Worm (Caenorhabditis elegans) whole organism, late embryonic: ENCODE measurements around the gene rpc-2.

ENCODE experiments used
- C38D4.7 ChIP-seq: fragments of 200-800 bp; sonication (Bioruptor generic); optimal IDR thresholded peaks from 2 replicates; lab custom pipeline; 2018; ENCODE audit warnings: mild to moderate bottlenecking, missing genetic modification characterization, moderate library complexity, missing compliant biosample characterization
- F13H6.1 ChIP-seq: sonication (generic microtip); optimal IDR thresholded peaks from 2 replicates; lab custom pipeline; 2016; ENCODE audit warnings: missing genetic modification characterization, missing compliant biosample characterization
- K09A11.1 ChIP-seq: sonication (generic microtip); optimal IDR thresholded peaks from 2 replicates; lab custom pipeline; 2017; ENCODE audit warnings: antibody characterized with exemption, mild to moderate bottlenecking, missing genetic modification characterization, missing compliant biosample characterization; ENCODE audit not compliant: insufficient read depth
- T23F11.4 ChIP-seq: fragments of 200-800 bp; sonication (Bioruptor generic); optimal IDR thresholded peaks from 2 replicates; lab custom pipeline; 2018; ENCODE audit warnings: mild to moderate bottlenecking, missing genetic modification characterization, missing compliant biosample characterization
- ama-1 ChIP-seq: fragments of 150-350 bp; optimal IDR thresholded peaks from 2 replicates; lab custom pipeline; 2014
- ceh-14 ChIP-seq: sonication (generic microtip); optimal IDR thresholded peaks from 2 replicates; lab custom pipeline; 2016; ENCODE audit warnings: missing genotype, missing genetic modification characterization, missing compliant biosample characterization
- ceh-18 ChIP-seq: sonication (generic microtip); optimal IDR thresholded peaks from 2 replicates; lab custom pipeline; 2016; ENCODE audit warnings: missing genetic modification characterization, missing compliant biosample characterization
- ceh-2 ChIP-seq: sonication (generic microtip); optimal IDR thresholded peaks from 2 replicates; lab custom pipeline; 2016; ENCODE audit warnings: missing genotype, missing genetic modification characterization, missing compliant biosample characterization
- ceh-22 ChIP-seq: sonication (generic microtip); optimal IDR thresholded peaks from 2 replicates; lab custom pipeline; 2017; ENCODE audit warnings: missing biosample characterization, missing genetic modification characterization
- ceh-24 ChIP-seq: sonication (generic microtip); optimal IDR thresholded peaks from 2 replicates; lab custom pipeline; 2016; ENCODE audit warnings: mild to moderate bottlenecking, missing genetic modification characterization, missing compliant biosample characterization
- ceh-30 ChIP-seq: fragments of 150-350 bp; optimal IDR thresholded peaks from 2 replicates; lab custom pipeline; 2014; ENCODE audit warnings: missing biosample characterization, missing genetic modification characterization
- ceh-31 ChIP-seq: sonication (generic microtip); optimal IDR thresholded peaks from 2 replicates; lab custom pipeline; 2016; ENCODE audit warnings: missing genetic modification characterization, missing compliant biosample characterization
- ceh-45 ChIP-seq: fragments of 200-800 bp; sonication (Bioruptor generic); IDR thresholded peaks from 2 replicates; pipeline ENCODE4 v1.3.6; 2022; ENCODE audit warnings: missing genetic modification reagents, missing genetic modification characterization, missing compliant biosample characterization
- ceh-9 ChIP-seq: sonication (generic microtip); optimal IDR thresholded peaks from 2 replicates; lab custom pipeline; 2016; ENCODE audit warnings: mild to moderate bottlenecking, missing genetic modification characterization, inconsistent platforms, missing compliant biosample characterization
- che-1 ChIP-seq: sonication (generic microtip); optimal IDR thresholded peaks from 2 replicates; lab custom pipeline; 2016; ENCODE audit warnings: mild to moderate bottlenecking, missing genetic modification characterization, missing compliant biosample characterization
- dmd-4 ChIP-seq: sonication (generic microtip); optimal IDR thresholded peaks from 2 replicates; lab custom pipeline; 2016; ENCODE audit warnings: borderline replicate concordance, missing genetic modification characterization, missing compliant biosample characterization
- elt-2 ChIP-seq: sonication (generic microtip); optimal IDR thresholded peaks from 2 replicates; lab custom pipeline; 2016; ENCODE audit warnings: missing genetic modification reagents, missing genetic modification characterization, missing compliant biosample characterization
- elt-4 ChIP-seq: sonication (generic microtip); optimal IDR thresholded peaks from 2 replicates; lab custom pipeline; 2016; ENCODE audit warnings: missing genetic modification characterization, missing compliant biosample characterization
- eyg-1 ChIP-seq: sonication (generic microtip); optimal IDR thresholded peaks from 2 replicates; lab custom pipeline; 2016; ENCODE audit warnings: missing genotype, missing genetic modification characterization, missing compliant biosample characterization
- fax-1 ChIP-seq: sonication (generic microtip); optimal IDR thresholded peaks from 2 replicates; lab custom pipeline; 2016; ENCODE audit warnings: missing genotype, missing genetic modification characterization, missing compliant biosample characterization
- fkh-10 ChIP-seq: fragments of 150-350 bp; optimal IDR thresholded peaks from 2 replicates; lab custom pipeline; 2014; ENCODE audit warnings: missing biosample characterization, missing genetic modification reagents, missing genetic modification characterization
- fkh-6 ChIP-seq: sonication (generic microtip); optimal IDR thresholded peaks from 2 replicates; lab custom pipeline; 2016; ENCODE audit warnings: missing genetic modification characterization, missing compliant biosample characterization
- hlh-13 ChIP-seq: fragments of 200-800 bp; sonication (Bioruptor generic); optimal IDR thresholded peaks from 2 replicates; lab custom pipeline; 2018; ENCODE audit warnings: mild to moderate bottlenecking, missing genetic modification characterization, missing compliant biosample characterization
- hlh-15 ChIP-seq: sonication (generic microtip); optimal IDR thresholded peaks from 2 replicates; lab custom pipeline; 2016; ENCODE audit warnings: missing genetic modification characterization, missing compliant biosample characterization
- hlh-30 ChIP-seq: sonication (generic microtip); optimal IDR thresholded peaks from 2 replicates; lab custom pipeline; 2017; ENCODE audit warnings: antibody characterized with exemption, missing genetic modification characterization, missing compliant biosample characterization; ENCODE audit not compliant: insufficient read depth
- hlh-6 ChIP-seq: sonication (generic microtip); optimal IDR thresholded peaks from 2 replicates; lab custom pipeline; 2016; ENCODE audit warnings: missing genotype, missing genetic modification characterization, missing compliant biosample characterization
- hlh-8 ChIP-seq: sonication (generic microtip); optimal IDR thresholded peaks from 2 replicates; lab custom pipeline; 2016; ENCODE audit warnings: missing genotype, missing genetic modification characterization, missing compliant biosample characterization
- lim-6 ChIP-seq: sonication (generic microtip); optimal IDR thresholded peaks from 2 replicates; lab custom pipeline; 2016; ENCODE audit warnings: missing genetic modification characterization, missing compliant biosample characterization
- lin-11 ChIP-seq: fragments of 200-800 bp; sonication (Bioruptor generic); optimal IDR thresholded peaks from 2 replicates; lab custom pipeline; 2018; ENCODE audit warnings: mild to moderate bottlenecking, missing genetic modification characterization, missing compliant biosample characterization
- nfya-1 ChIP-seq: sonication (generic microtip); optimal IDR thresholded peaks from 2 replicates; lab custom pipeline; 2017; ENCODE audit warnings: missing genetic modification characterization, mild to moderate bottlenecking, missing compliant biosample characterization, antibody characterized with exemption, moderate library complexity
- nhr-11 ChIP-seq: fragments of 150-350 bp; optimal IDR thresholded peaks from 2 replicates; lab custom pipeline; 2014; ENCODE audit warnings: missing biosample characterization, missing genetic modification characterization
- nhr-232 ChIP-seq: sonication (generic microtip); optimal IDR thresholded peaks from 2 replicates; lab custom pipeline; 2016; ENCODE audit warnings: missing genetic modification characterization, missing compliant biosample characterization
- npax-4 ChIP-seq: sonication (generic microtip); optimal IDR thresholded peaks from 2 replicates; lab custom pipeline; 2016; ENCODE audit warnings: missing genetic modification characterization, missing compliant biosample characterization
- pat-9 ChIP-seq: fragments of 200-800 bp; sonication (Bioruptor generic); optimal IDR thresholded peaks from 2 replicates; lab custom pipeline; 2018; ENCODE audit warnings: mild to moderate bottlenecking, missing genetic modification characterization, moderate library complexity, missing compliant biosample characterization
- pax-1 ChIP-seq: fragments of 150-350 bp; optimal IDR thresholded peaks from 2 replicates; lab custom pipeline; 2014; ENCODE audit warnings: missing biosample characterization, missing genetic modification characterization
- pha-2 ChIP-seq: sonication (generic microtip); optimal IDR thresholded peaks from 2 replicates; lab custom pipeline; 2017; ENCODE audit warnings: mild to moderate bottlenecking, missing genetic modification characterization, missing compliant biosample characterization
- pha-4 ChIP-seq: fragments of 150-350 bp; optimal IDR thresholded peaks from 2 replicates; lab custom pipeline; 2018; ENCODE audit warnings: missing biosample characterization, missing genetic modification reagents, missing genetic modification characterization
- pqm-1 ChIP-seq: sonication (generic microtip); optimal IDR thresholded peaks from 2 replicates; lab custom pipeline; 2016; ENCODE audit warnings: missing genetic modification characterization, missing compliant biosample characterization
- pros-1 ChIP-seq: fragments of 150-350 bp; optimal IDR thresholded peaks from 2 replicates; lab custom pipeline; 2014; ENCODE audit warnings: missing biosample characterization, missing genetic modification reagents, missing genetic modification characterization
- ref-2 ChIP-seq: sonication (generic microtip); optimal IDR thresholded peaks from 2 replicates; lab custom pipeline; 2016; ENCODE audit warnings: missing genetic modification characterization, missing compliant biosample characterization
- rnt-1 ChIP-seq: sonication (generic microtip); optimal IDR thresholded peaks from 2 replicates; lab custom pipeline; 2016; ENCODE audit warnings: missing genetic modification characterization, missing compliant biosample characterization
- sdc-2 ChIP-seq: sonication (generic microtip); optimal IDR thresholded peaks from 2 replicates; lab custom pipeline; 2016; ENCODE audit warnings: missing genotype, missing genetic modification characterization, missing compliant biosample characterization
- sox-4 ChIP-seq: sonication (generic microtip); optimal IDR thresholded peaks from 2 replicates; lab custom pipeline; 2017; ENCODE audit warnings: mild to moderate bottlenecking, missing genetic modification characterization, inconsistent platforms, missing compliant biosample characterization
- syd-9 ChIP-seq: sonication (generic microtip); optimal IDR thresholded peaks from 2 replicates; lab custom pipeline; 2016; ENCODE audit warnings: mild to moderate bottlenecking, missing genetic modification characterization, moderate library complexity, missing compliant biosample characterization
- tbx-2 ChIP-seq: sonication (generic microtip); optimal IDR thresholded peaks from 2 replicates; lab custom pipeline; 2016; ENCODE audit warnings: missing genetic modification characterization, missing compliant biosample characterization
- tbx-7 ChIP-seq: sonication (generic microtip); optimal IDR thresholded peaks from 2 replicates; lab custom pipeline; 2016; ENCODE audit warnings: missing genotype, missing genetic modification characterization, missing compliant biosample characterization
- ttx-3 ChIP-seq: sonication (generic microtip); optimal IDR thresholded peaks from 2 replicates; lab custom pipeline; 2016; ENCODE audit warnings: missing genetic modification reagents, missing genetic modification characterization, missing compliant biosample characterization
- unc-42 ChIP-seq: sonication (generic microtip); optimal IDR thresholded peaks from 2 replicates; lab custom pipeline; 2016; ENCODE audit warnings: missing genotype, missing genetic modification characterization, missing compliant biosample characterization
- unc-86 ChIP-seq: sonication (generic microtip); optimal IDR thresholded peaks from 2 replicates; lab custom pipeline; 2016; ENCODE audit warnings: missing genetic modification characterization, missing compliant biosample characterization
- zip-5 ChIP-seq: sonication (generic microtip); optimal IDR thresholded peaks from 2 replicates; lab custom pipeline; 2016; ENCODE audit warnings: missing genetic modification characterization, missing compliant biosample characterization
- ztf-16 ChIP-seq: sonication (generic microtip); optimal IDR thresholded peaks from 2 replicates; lab custom pipeline; 2017; ENCODE audit warnings: missing genetic modification characterization, missing compliant biosample characterization

The rpc-2 gene

ce11 chrIII:5601999-5602398 is 44.8 kb downstream of the rpc-2 start (continued):
- TF ChIP-seq tbx-7 (tag; lab: Kevin White, UChicago), result peak; percentile 72
- peak; percentile 66 for TF ChIP-seq pqm-1 (tag; lab: Kevin White, UChicago)
- peak; percentile 83 for TF ChIP-seq ceh-2 (tag; lab: Kevin White, UChicago)
- TF ChIP-seq pha-2 (tag; lab: Kevin White, UChicago), result peak; percentile 91
- peak; percentile 71 for TF ChIP-seq hlh-8 (tag; lab: Kevin White, UChicago)
- TF ChIP-seq ztf-16, result peak; percentile 92
- no peak for TF ChIP-seq ceh-22 (tag; lab: Kevin White, UChicago)
- peak; percentile 83 for TF ChIP-seq dmd-4 (tag; lab: Kevin White, UChicago)
- peak; percentile 90 for TF ChIP-seq ceh-18
- TF ChIP-seq lin-11, result peak; percentile 91
- TF ChIP-seq pha-4 (tag; lab: Kevin White, UChicago), result no peak
- peak; percentile 51 for TF ChIP-seq lim-6 (tag; lab: Kevin White, UChicago)
- peak; percentile 87 for TF ChIP-seq sdc-2 (tag; lab: Kevin White, UChicago)
- no peak for TF ChIP-seq unc-42 (tag; lab: Kevin White, UChicago)
- peak; percentile 98 for TF ChIP-seq hlh-6 (tag; lab: Kevin White, UChicago)
- peak; percentile 91 for TF ChIP-seq eyg-1 (tag; lab: Kevin White, UChicago)
- peak; percentile 91 for TF ChIP-seq ttx-3 (tag; lab: Kevin White, UChicago)

- TF ChIP-seq zip-5 (tag; lab: Kevin White, UChicago) (peak; percentile 27), che-1 (no peak), unc-86 (tag; lab: Kevin White, UChicago) (no peak), ceh-22 (tag; lab: Kevin White, UChicago) (no peak), pros-1 (tag; lab: Kevin White, UChicago) (no peak), sdc-2 (tag; lab: Kevin White, UChicago) (peak; percentile 17), eyg-1 (tag; lab: Kevin White, UChicago) (no peak), syd-9 (tag; lab: Kevin White, UChicago) (peak; percentile 34), pax-1 (peak; percentile 3), hlh-30 (tag; lab: Kevin White, UChicago) (no peak), ceh-30 (tag; lab: Kevin White, UChicago) (no peak), hlh-15 (tag; lab: Kevin White, UChicago) (no peak), ama-1 (no peak), fax-1 (tag; lab: Kevin White, UChicago) (peak; percentile 37), T23F11.4 (no peak), hlh-13 (GFP tag; lab: Kevin White, UChicago) (no peak), nhr-232 (tag; lab: Kevin White, UChicago) (no peak), F13H6.1 (tag; lab: Kevin White, UChicago) (peak; percentile 18), hlh-8 (tag; lab: Kevin White, UChicago) (peak; percentile 67), elt-2 (tag; lab: Kevin White, UChicago) (peak; percentile 36), ceh-45 (GFP tag; lab: Robert Waterston, UW) (no peak), pat-9 (tag; lab: Kevin White, UChicago) (no peak), C38D4.7 (no peak), ceh-31 (tag; lab: Kevin White, UChicago) (peak; percentile 94), hlh-6 (tag; lab: Kevin White, UChicago) (peak; percentile 49), tbx-2 (tag; lab: Kevin White, UChicago) (peak; percentile 84), nhr-11 (no peak), fkh-10 (no peak), npax-4 (tag; lab: Kevin White, UChicago) (no peak), nfya-1 (tag; lab: Kevin White, UChicago) (peak; percentile 46), fkh-6 (tag; lab: Kevin White, UChicago) (peak; percentile 21), K09A11.1 (tag; lab: Kevin White, UChicago) (no peak), ceh-14 (tag; lab: Kevin White, UChicago) (peak; percentile 46), ceh-24 (tag; lab: Kevin White, UChicago) (no peak), ceh-9 (no peak), ttx-3 (tag; lab: Kevin White, UChicago) (no peak), lim-6 (tag; lab: Kevin White, UChicago) (no peak), elt-4 (tag; lab: Kevin White, UChicago) (no peak), sox-4 (tag; lab: Kevin White, UChicago) (no peak), rnt-1 (peak; percentile 74), ref-2 (peak; percentile 65)
Observed at ce11 chrIII:5603439-5603986, 46.3 kb downstream of the rpc-2 start, which contains the start of gene madf-11. TSS of gene madf-11 (minus strand) at chrIII:5603489.
